Fruit fly (Drosophila melanogaster) whole organism, embryonic: ENCODE results near the gene CG2767.
A peak's percentile ranks its signal among the peaks of the same experiment; 100 is the strongest.

ENCODE experiments used
- CG10209 ChIP-seq: fragments of 200-800 bp; sonication (Bioruptor generic); optimal IDR thresholded peaks from 3 replicates; lab custom pipeline; 2017; ENCODE audit warnings: missing biosample characterization, mild to moderate bottlenecking, missing genetic modification characterization, missing genetic modification reagents
- CG11456 ChIP-seq: fragments of 200-800 bp; sonication (Bioruptor generic); IDR thresholded peaks from 3 replicates; pipeline ENCODE4 v1.3.6; 2022; ENCODE audit warnings: missing biosample characterization, missing genetic modification characterization
- CG11504 ChIP-seq: fragments of 200-800 bp; sonication (Bioruptor generic); optimal IDR thresholded peaks from 3 replicates; lab custom pipeline; 2019; ENCODE audit warnings: missing biosample characterization, mild to moderate bottlenecking, missing genetic modification characterization, moderate library complexity
- CG12155 ChIP-seq: fragments of 200-800 bp; sonication (Bioruptor generic); optimal IDR thresholded peaks from 3 replicates; lab custom pipeline; 2016; ENCODE audit warnings: missing biosample characterization, missing genetic modification characterization
- CG12236 ChIP-seq: fragments of 200-800 bp; sonication (Bioruptor generic); optimal IDR thresholded peaks from 2 replicates; lab custom pipeline; 2016; ENCODE audit warnings: missing biosample characterization, missing genetic modification characterization
- CG14050 ChIP-seq: fragments of 200-800 bp; sonication (Bioruptor generic); IDR thresholded peaks from 3 replicates; pipeline ENCODE4 v1.3.6; 2022; ENCODE audit warnings: missing biosample characterization, missing genetic modification characterization
- CG14965 ChIP-seq: fragments of 200-800 bp; sonication (Bioruptor generic); optimal IDR thresholded peaks from 2 replicates; lab custom pipeline; 2016; ENCODE audit warnings: missing biosample characterization, missing genetic modification characterization, borderline replicate concordance
- CG15479 ChIP-seq: fragments of 200-800 bp; sonication (Bioruptor generic); optimal IDR thresholded peaks from 3 replicates; lab custom pipeline; 2019; ENCODE audit warnings: missing biosample characterization, mild to moderate bottlenecking, missing genetic modification characterization, moderate library complexity
- CG15514 ChIP-seq: fragments of 200-800 bp; sonication (Bioruptor generic); optimal IDR thresholded peaks from 3 replicates; lab custom pipeline; 2017; ENCODE audit warnings: missing biosample characterization, missing genetic modification characterization, mild to moderate bottlenecking, moderate library complexity, missing genetic modification reagents
- CG1602 ChIP-seq: fragments of 200-800 bp; sonication (Bioruptor generic); optimal IDR thresholded peaks from 3 replicates; lab custom pipeline; 2016; ENCODE audit warnings: missing biosample characterization, missing genetic modification characterization
- CG17359 ChIP-seq: fragments of 200-800 bp; sonication (Bioruptor generic); optimal IDR thresholded peaks from 3 replicates; lab custom pipeline; 2018; ENCODE audit warnings: missing biosample characterization, mild to moderate bottlenecking, missing genetic modification characterization, moderate library complexity
- CG18011 ChIP-seq: fragments of 200-800 bp; sonication (Bioruptor generic); optimal IDR thresholded peaks from 2 replicates; lab custom pipeline; 2017; ENCODE audit warnings: missing biosample characterization, missing genetic modification characterization, mild to moderate bottlenecking, moderate library complexity, missing genotype
- CG31388 ChIP-seq: fragments of 200-800 bp; sonication (Bioruptor generic); optimal IDR thresholded peaks from 2 replicates; lab custom pipeline; 2016; ENCODE audit warnings: missing biosample characterization, missing genetic modification characterization
- CG32772 ChIP-seq: fragments of 200-800 bp; sonication (Bioruptor generic); IDR thresholded peaks from 2 replicates; pipeline ENCODE4 v1.3.6; 2022; ENCODE audit warnings: missing biosample characterization, missing genetic modification characterization
- CG42726 ChIP-seq: fragments of 200-800 bp; sonication (Bioruptor generic); IDR thresholded peaks from 2 replicates; pipeline ENCODE4 v1.3.6; 2022; ENCODE audit warnings: missing biosample characterization, missing genetic modification characterization; ENCODE audit not compliant: partially characterized antibody
- CG4360 ChIP-seq: fragments of 200-800 bp; sonication (Bioruptor generic); IDR thresholded peaks from 2 replicates; pipeline ENCODE4 v1.3.6; 2022; ENCODE audit warnings: missing biosample characterization, missing genetic modification characterization
- CG5180 ChIP-seq: fragments of 200-800 bp; sonication (Bioruptor generic); optimal IDR thresholded peaks from 3 replicates; lab custom pipeline; 2017; ENCODE audit warnings: missing biosample characterization, missing genetic modification characterization, mild to moderate bottlenecking, moderate library complexity, missing genetic modification reagents
- CG7786 ChIP-seq: fragments of 200-800 bp; sonication (Bioruptor generic); optimal IDR thresholded peaks from 2 replicates; lab custom pipeline; 2016; ENCODE audit warnings: missing biosample characterization, missing genetic modification characterization
- CG9215 ChIP-seq: fragments of 200-800 bp; sonication (Bioruptor generic); IDR thresholded peaks from 2 replicates; pipeline ENCODE4 v1.3.6; 2022; ENCODE audit warnings: missing biosample characterization, missing genetic modification characterization
- CG9727 ChIP-seq: fragments of 200-800 bp; sonication (Bioruptor generic); optimal IDR thresholded peaks from 3 replicates; lab custom pipeline; 2017; ENCODE audit warnings: missing biosample characterization, mild to moderate bottlenecking, missing genetic modification characterization
- Dad ChIP-seq: fragments of 200-800 bp; sonication (Bioruptor generic); optimal IDR thresholded peaks from 3 replicates; lab custom pipeline; 2016; ENCODE audit warnings: missing biosample characterization, missing genetic modification characterization
- Drgx ChIP-seq: fragments of 200-800 bp; sonication (Bioruptor generic); IDR thresholded peaks from 2 replicates; pipeline ENCODE4 v1.3.6; 2022; ENCODE audit warnings: missing biosample characterization, missing genetic modification characterization
- Elba2 ChIP-seq: fragments of 200-800 bp; sonication (Bioruptor generic); optimal IDR thresholded peaks from 3 replicates; lab custom pipeline; 2016; ENCODE audit warnings: missing biosample characterization, missing genetic modification characterization
- Gug ChIP-seq: fragments of 200-800 bp; sonication (Bioruptor generic); IDR thresholded peaks from 4 replicates; pipeline ENCODE4 v1.3.6; 2022; ENCODE audit warnings: missing biosample characterization, missing genetic modification characterization
- HmgD ChIP-seq: fragments of 200-800 bp; sonication (Bioruptor generic); optimal IDR thresholded peaks from 3 replicates; lab custom pipeline; 2016; ENCODE audit warnings: missing biosample characterization, missing genetic modification characterization
- Hmx ChIP-seq: fragments of 200-800 bp; sonication (Bioruptor generic); optimal IDR thresholded peaks from 2 replicates; lab custom pipeline; 2016; ENCODE audit warnings: missing biosample characterization, missing genetic modification characterization
- Hsf ChIP-seq: fragments of 200-800 bp; sonication (Bioruptor generic); optimal IDR thresholded peaks from 3 replicates; lab custom pipeline; 2016; ENCODE audit warnings: missing biosample characterization, missing genetic modification characterization
- Mad ChIP-seq: fragments of 200-800 bp; sonication (Bioruptor generic); optimal IDR thresholded peaks from 2 replicates; lab custom pipeline; 2016; ENCODE audit warnings: missing biosample characterization, missing genetic modification characterization
- Med ChIP-seq: fragments of 200-800 bp; sonication (Bioruptor generic); peaks from one replicate; lab custom pipeline; 2016; ENCODE audit warnings: missing biosample characterization, missing genetic modification characterization, mild to moderate bottlenecking, inconsistent platforms, moderate library complexity
- Meics ChIP-seq: fragments of 200-800 bp; sonication (Bioruptor generic); optimal IDR thresholded peaks from 2 replicates; lab custom pipeline; 2017; ENCODE audit warnings: missing biosample characterization, mild to moderate bottlenecking, missing genetic modification characterization
- NFAT ChIP-seq: fragments of 200-800 bp; sonication (Bioruptor generic); IDR thresholded peaks from 2 replicates; pipeline ENCODE4 v1.3.6; 2022; ENCODE audit warnings: missing biosample characterization, missing genetic modification characterization
- Oli ChIP-seq: fragments of 200-800 bp; sonication (Bioruptor generic); optimal IDR thresholded peaks from 2 replicates; lab custom pipeline; 2018; ENCODE audit warnings: missing biosample characterization, mild to moderate bottlenecking, missing genetic modification characterization, moderate library complexity
- Optix ChIP-seq: fragments of 200-800 bp; sonication (Bioruptor generic); IDR thresholded peaks from 3 replicates; pipeline ENCODE4 v1.3.6; 2022; ENCODE audit warnings: missing biosample characterization, missing genetic modification characterization
- TFAM ChIP-seq: fragments of 200-800 bp; sonication (Bioruptor generic); optimal IDR thresholded peaks from 2 replicates; lab custom pipeline; 2017; ENCODE audit warnings: missing biosample characterization, missing genetic modification characterization, inconsistent platforms
- Taf1 ChIP-seq: fragments of 200-800 bp; sonication (Bioruptor generic); IDR thresholded peaks from 2 replicates; pipeline ENCODE4 v1.3.6; 2022; ENCODE audit warnings: missing biosample characterization, missing genetic modification characterization
- chinmo ChIP-seq: fragments of 200-800 bp; sonication (Bioruptor generic); IDR thresholded peaks from 4 replicates; pipeline ENCODE4 v1.3.6; 2022; ENCODE audit warnings: missing biosample characterization, missing genetic modification characterization; ENCODE audit not compliant: partially characterized antibody
- ci ChIP-seq: fragments of 200-800 bp; sonication (Bioruptor generic); IDR thresholded peaks from 3 replicates; pipeline ENCODE4 v1.3.6; 2022; ENCODE audit warnings: missing biosample characterization, missing genetic modification characterization
- emc ChIP-seq: fragments of 200-800 bp; sonication (Bioruptor generic); optimal IDR thresholded peaks from 2 replicates; lab custom pipeline; 2016; ENCODE audit warnings: missing biosample characterization, missing genetic modification characterization
- fru ChIP-seq: fragments of >200 bp; optimal IDR thresholded peaks from 2 replicates; lab custom pipeline; 2017
- gfzf ChIP-seq: fragments of 200-800 bp; sonication (Bioruptor generic); optimal IDR thresholded peaks from 2 replicates; lab custom pipeline; 2016; ENCODE audit warnings: missing biosample characterization, mild to moderate bottlenecking, missing genetic modification characterization, moderate library complexity
- hbn ChIP-seq: fragments of 200-800 bp; sonication (Bioruptor generic); IDR thresholded peaks from 2 replicates; pipeline ENCODE4 v1.3.6; 2022; ENCODE audit warnings: missing biosample characterization, missing genetic modification characterization; ENCODE audit not compliant: partially characterized antibody
- hth ChIP-seq: fragments of >200 bp; optimal IDR thresholded peaks from 2 replicates; lab custom pipeline; 2017; ENCODE audit warnings: inconsistent platforms
- klu ChIP-seq: fragments of 200-800 bp; sonication (Bioruptor generic); IDR thresholded peaks from 2 replicates; pipeline ENCODE4 v1.3.6; 2022; ENCODE audit warnings: missing biosample characterization, missing genetic modification characterization
- lab ChIP-seq: fragments of 200-800 bp; sonication (Bioruptor generic); optimal IDR thresholded peaks from 3 replicates; lab custom pipeline; 2017; ENCODE audit warnings: missing biosample characterization, missing genetic modification characterization, mild to moderate bottlenecking, moderate library complexity, missing genetic modification reagents
- nerfin-1 ChIP-seq: fragments of 200-800 bp; sonication (Bioruptor generic); optimal IDR thresholded peaks from 3 replicates; lab custom pipeline; 2019; ENCODE audit warnings: missing biosample characterization, mild to moderate bottlenecking, missing genetic modification characterization, moderate library complexity
- otp ChIP-seq: fragments of 200-800 bp; sonication (Bioruptor generic); IDR thresholded peaks from 3 replicates; pipeline ENCODE4, ENCODE4 v1.3.6; 2022; ENCODE audit warnings: missing biosample characterization, missing genetic modification characterization
- sc ChIP-seq, 3 experiments: fragments of >200 bp in 2 of 3; fragments of 200-800 bp in 1 of 3; sonication (Bioruptor generic) in 1 of 3; optimal IDR thresholded peaks; 2 replicates in 2 of 3; 3 replicates in 1 of 3; lab custom pipeline; 2017; ENCODE audit warnings: mild to moderate bottlenecking in 1 of 3, missing biosample characterization in 1 of 3, missing genetic modification characterization in 1 of 3, missing genetic modification reagents in 1 of 3
- schlank ChIP-seq: fragments of 200-800 bp; sonication (Bioruptor generic); optimal IDR thresholded peaks from 2 replicates; lab custom pipeline; 2018; ENCODE audit warnings: missing biosample characterization, mild to moderate bottlenecking, missing genetic modification characterization
- toy ChIP-seq: fragments of 200-800 bp; sonication (Bioruptor generic); IDR thresholded peaks from 2 replicates; pipeline ENCODE4 v1.3.6; 2022; ENCODE audit warnings: missing biosample characterization, missing genetic modification characterization
- trem ChIP-seq: fragments of 200-800 bp; optimal IDR thresholded peaks from 3 replicates; lab custom pipeline; 2019; ENCODE audit warnings: missing biosample characterization, mild to moderate bottlenecking, missing genetic modification characterization, moderate library complexity
- trh ChIP-seq: fragments of 200-800 bp; sonication (Bioruptor generic); optimal IDR thresholded peaks from 2 replicates; lab custom pipeline; 2016; ENCODE audit warnings: missing biosample characterization, missing genetic modification characterization

The CG2767 gene

dm6 chr3R:7966544-7967264, 41.2 kb downstream of the CG2767 start (continued):
- no peak for TF ChIP-seq emc
- TF ChIP-seq Elba2 (GFP tag; lab: Kevin White, UChicago), result no peak
- no peak for TF ChIP-seq NFAT
- no peak for TF ChIP-seq TFAM (GFP tag; lab: Kevin White, UChicago)
- no peak for TF ChIP-seq CG7786
- TF ChIP-seq CG14965 (GFP tag; lab: Kevin White, UChicago), result no peak
- TF ChIP-seq Optix (GFP tag; lab: Robert Waterston, UW), result no peak
- peak; percentile 56 for TF ChIP-seq CG5180
- TF ChIP-seq Hmx (GFP tag; lab: Kevin White, UChicago), result no peak
- no peak for TF ChIP-seq CG10209
- no peak for TF ChIP-seq schlank (tag; lab: Kevin White, UChicago)
- TF ChIP-seq Med (GFP tag; lab: Kevin White, UChicago), result peak; percentile 36
- 0 out of 3 replicates have a peak, but pooled peaks have one; percentile 8 for TF ChIP-seq otp
- no peak for TF ChIP-seq Mad
- TF ChIP-seq CG4360 (GFP tag; lab: Robert Waterston, UW), result no peak
- TF ChIP-seq hth (lab: Kevin White, UChicago), result no peak
- 0 out of 2 replicates have a peak, but pooled peaks have one; percentile 7 for TF ChIP-seq CG42726 (GFP tag; lab: Robert Waterston, UW)
- TF ChIP-seq toy (GFP tag; lab: Robert Waterston, UW), result no peak
- TF ChIP-seq CG18011 (GFP tag; lab: Kevin White, UChicago), result no peak
- no peak for TF ChIP-seq Taf1 (GFP tag; lab: Robert Waterston, UW)
- TF ChIP-seq CG32772 (GFP tag; lab: Robert Waterston, UW), result no peak
- TF ChIP-seq CG9215, result no peak
- no peak for TF ChIP-seq CG12155
- peak; percentile 48 for TF ChIP-seq Drgx (GFP tag; lab: Robert Waterston, UW)
- TF ChIP-seq CG11504 (tag; lab: Kevin White, UChicago), result no peak
- TF ChIP-seq Dad, result no peak
- TF ChIP-seq CG15514 (GFP tag; lab: Kevin White, UChicago), result no peak
- no peak for TF ChIP-seq CG12236 (GFP tag; lab: Kevin White, UChicago)
- no peak for TF ChIP-seq ci (GFP tag; lab: Robert Waterston, UW)
- no peak for TF ChIP-seq CG1602 (GFP tag; lab: Kevin White, UChicago)
- no peak for TF ChIP-seq trh (GFP tag; lab: Kevin White, UChicago)
- no peak for TF ChIP-seq HmgD (GFP tag; lab: Kevin White, UChicago)

DNA sequence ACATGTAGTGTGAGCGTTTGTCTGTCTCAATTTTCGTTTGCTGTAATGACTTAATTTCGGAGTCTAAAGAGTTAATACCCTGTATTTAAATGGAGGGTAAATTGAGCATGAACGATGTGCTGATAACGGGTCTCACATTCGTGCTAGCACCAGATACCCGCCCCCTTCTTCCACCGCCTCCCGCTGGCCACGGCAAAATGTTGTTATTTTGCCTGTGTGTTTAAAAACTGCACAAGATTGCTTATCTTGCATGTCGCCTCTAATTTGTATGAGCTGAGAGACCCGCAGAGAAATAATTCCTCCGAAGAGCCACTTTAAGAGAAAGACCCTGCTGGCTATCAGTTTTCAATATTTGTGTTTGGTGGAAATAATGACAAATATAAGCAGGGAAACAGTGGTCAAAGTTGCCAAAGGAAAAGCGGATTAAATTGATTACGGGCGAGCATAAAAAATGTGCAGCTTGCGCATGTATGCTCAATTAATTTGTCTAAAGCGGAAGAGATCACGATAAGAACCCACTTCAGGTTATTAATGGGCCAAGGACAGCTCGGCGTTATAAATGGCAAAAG, 43.1 kb downstream of the CG2767 start:
- TF ChIP-seq Oli (tag; lab: Kevin White, UChicago), result no peak
- no peak for TF ChIP-seq trem (tag; lab: Kevin White, UChicago)
- TF ChIP-seq lab (GFP tag; lab: Kevin White, UChicago), result peak; percentile 27
- peak; percentile 62 for TF ChIP-seq CG15479 (GFP tag; lab: Kevin White, UChicago)
- TF ChIP-seq hbn (GFP tag; lab: Robert Waterston, UW), result no peak
- TF ChIP-seq Hsf (GFP tag; lab: Kevin White, UChicago), result no peak
- TF ChIP-seq nerfin-1 (tag; lab: Kevin White, UChicago), result peak; percentile 3
- no peak for TF ChIP-seq gfzf (GFP tag; lab: Kevin White, UChicago)
- TF ChIP-seq CG11456 (GFP tag; lab: Robert Waterston, UW), result no peak
- no peak for TF ChIP-seq Meics (GFP tag; lab: Kevin White, UChicago)
- no peak for TF ChIP-seq CG14050
- TF ChIP-seq sc (optimal IDR thresholded peaks at IDR 0.05; lab: Kevin White, UChicago), result no peak
- no peak for TF ChIP-seq sc (GFP tag; optimal IDR thresholded peaks at IDR 0.05; lab: Kevin White, UChicago)
- TF ChIP-seq fru (lab: Kevin White, UChicago), result no peak
- no peak for TF ChIP-seq klu (GFP tag; lab: Robert Waterston, UW)
- no peak for TF ChIP-seq Gug (GFP tag; lab: Robert Waterston, UW)
- no peak for TF ChIP-seq Elba2 (GFP tag; lab: Kevin White, UChicago)
- TF ChIP-seq chinmo, result peak; percentile 67; the same call in 1 of the 4 replicates
- no peak for TF ChIP-seq CG17359 (tag; lab: Kevin White, UChicago)
- TF ChIP-seq CG9727 (GFP tag; lab: Kevin White, UChicago), result no peak
- no peak for TF ChIP-seq CG31388 (GFP tag; lab: Kevin White, UChicago)
